Fruit fly (Drosophila melanogaster) whole organism, wandering third instar larva: Measurements from ENCODE around the gene Dbp73D.

Experiments
- Abd-B ChIP-seq: fragments of >200 bp; optimal IDR thresholded peaks from 2 replicates; lab custom pipeline; 2017; ENCODE audit warnings: missing biosample characterization, missing genetic modification characterization
- CrebA ChIP-seq: fragments of 200-800 bp; sonication (Bioruptor generic); optimal IDR thresholded peaks from 2 replicates; lab custom pipeline; 2016; ENCODE audit warnings: missing biosample characterization, mild to moderate bottlenecking, missing genetic modification characterization, borderline replicate concordance
- Hr78 ChIP-seq: fragments of >200 bp; optimal IDR thresholded peaks from 2 replicates; lab custom pipeline; 2017; ENCODE audit warnings: missing biosample characterization, missing genetic modification characterization
- Myc ChIP-seq: fragments of >200 bp; optimal IDR thresholded peaks from 2 replicates; lab custom pipeline; 2017
- Sp1 ChIP-seq: fragments of 200-800 bp; sonication (Bioruptor generic); optimal IDR thresholded peaks from 3 replicates; lab custom pipeline; 2019; ENCODE audit warnings: missing biosample characterization, mild to moderate bottlenecking, missing genetic modification characterization, moderate library complexity
- dl ChIP-seq, 2 experiments: fragments of 175-275, 200-275 bp in 1 of 2; fragments of 200-275 bp in 1 of 2; sonication (Bioruptor generic); optimal IDR thresholded peaks; lab custom pipeline; 2018; ENCODE audit warnings: mild to moderate bottlenecking in 2 of 2, missing biosample characterization in 2 of 2, missing genetic modification characterization in 2 of 2, moderate library complexity in 2 of 2; ENCODE audit not compliant: partially characterized antibody in 2 of 2, insufficient read depth in 1 of 2
- dsf ChIP-seq: sonication (Bioruptor generic); optimal IDR thresholded peaks from 2 replicates; lab custom pipeline; 2016; ENCODE audit warnings: missing biosample characterization, missing genetic modification characterization, borderline replicate concordance
- lola ChIP-seq: fragments of >200 bp; optimal IDR thresholded peaks from 2 replicates; lab custom pipeline; 2017; ENCODE audit warnings: missing biosample characterization, missing genetic modification characterization
- sage ChIP-seq: fragments of 200-800 bp; sonication (Bioruptor generic); optimal IDR thresholded peaks from 2 replicates; lab custom pipeline; 2016; ENCODE audit warnings: missing biosample characterization, mild to moderate bottlenecking, missing genetic modification characterization
- sv ChIP-seq: fragments of 200-800 bp; sonication (Bioruptor generic); optimal IDR thresholded peaks from 3 replicates; lab custom pipeline; 2016; ENCODE audit warnings: missing biosample characterization, missing genetic modification characterization

DNA sequence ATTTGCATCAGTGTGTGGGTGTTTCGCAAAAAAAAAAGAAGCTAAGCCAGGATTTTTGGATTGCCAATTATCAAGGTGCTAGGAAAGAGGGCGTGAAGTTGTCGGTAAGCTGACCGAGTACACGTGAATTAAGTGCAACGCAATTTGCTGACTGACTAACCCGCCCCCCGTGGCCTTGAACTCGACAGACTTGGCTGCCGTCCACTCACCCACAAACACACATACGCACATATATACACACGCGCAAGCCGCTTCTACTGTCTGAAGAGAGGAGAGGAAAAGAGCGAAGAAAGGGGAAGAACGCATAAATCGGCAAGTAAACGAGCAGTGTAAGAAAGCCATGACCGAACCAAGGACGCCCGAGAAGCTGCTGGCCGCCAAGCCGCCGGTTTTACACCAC lies 49.7 kb upstream of the Dbp73D start:
- no peak for TF ChIP-seq CrebA
- no peak for TF ChIP-seq sage (GFP tag; lab: Kevin White, UChicago)
- TF ChIP-seq lola (GFP tag; lab: Kevin White, UChicago), result no peak
- no peak for TF ChIP-seq Sp1
- no peak for TF ChIP-seq sv (GFP tag; lab: Kevin White, UChicago)
- no peak for TF ChIP-seq dl (GFP tag; optimal IDR thresholded peaks at IDR 0.05; lab: Kevin White, UChicago; ENCODE audit: insufficient read depth in 1 of 2, partially characterized antibody in 2 of 2)
- no peak for TF ChIP-seq dsf (GFP tag; lab: Kevin White, UChicago)
- no peak for TF ChIP-seq Myc
- TF ChIP-seq Abd-B (GFP tag; lab: Kevin White, UChicago), result no peak
- TF ChIP-seq Hr78 (GFP tag; lab: Kevin White, UChicago), result no peak
